Fruit fly (Drosophila melanogaster) whole organism: ENCODE results near the gene Jon65Aiv.

Experiments
- CG8478 ChIP-seq: fragments of >200 bp; optimal IDR thresholded peaks from 2 replicates; lab custom pipeline; 2018; ENCODE audit warnings: inconsistent platforms
- Dll ChIP-seq: fragments of >200 bp; optimal IDR thresholded peaks from 2 replicates; lab custom pipeline; 2017
- EcR ChIP-seq, 2 experiments: fragments of >200 bp; optimal IDR thresholded peaks; 2 replicates each; lab custom pipeline; 2017; ENCODE audit warnings: missing biosample characterization in 2 of 2, missing genetic modification characterization in 2 of 2, missing genetic modification reagents in 2 of 2
- pan ChIP-seq: fragments of >200 bp; optimal IDR thresholded peaks from 2 replicates; lab custom pipeline; 2017
- psq ChIP-seq: fragments of >200 bp; optimal IDR thresholded peaks from 2 replicates; lab custom pipeline; 2017
- usp ChIP-seq: fragments of >200 bp; optimal IDR thresholded peaks from 2 replicates; lab custom pipeline; 2017; ENCODE audit warnings: missing biosample characterization, missing genetic modification characterization, mixed read lengths

Jon65Aiv gene

DNA sequence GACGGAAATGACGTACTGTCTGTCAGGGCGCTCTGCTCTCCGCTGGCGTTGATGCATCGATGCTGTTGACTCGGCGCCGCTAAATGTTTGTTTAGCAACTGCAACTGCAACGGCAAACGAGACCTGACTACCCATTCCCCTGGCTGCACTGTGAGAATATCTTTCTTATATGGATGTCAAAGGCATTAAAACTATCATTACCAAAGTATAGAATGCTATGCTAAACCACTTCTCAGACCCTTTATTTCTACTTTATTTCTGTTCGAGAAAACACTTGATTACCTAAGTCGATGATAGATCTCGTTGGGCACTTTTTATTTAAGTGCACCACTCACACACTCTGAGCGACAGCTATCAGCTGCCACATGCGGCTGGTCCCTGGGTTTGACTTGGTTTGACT lies 16.8 kb upstream of the Jon65Aiv start:
- no peak for TF ChIP-seq psq (lab: Kevin White, UChicago)
- no peak for TF ChIP-seq pan (lab: Kevin White, UChicago)
- no peak for TF ChIP-seq EcR (GFP tag; optimal IDR thresholded peaks at IDR 0.05; lab: Kevin White, UChicago)
- no peak for TF ChIP-seq Dll
- no peak for TF ChIP-seq usp
- TF ChIP-seq CG8478 (lab: Kevin White, UChicago): no peak

dm6 chr3L:6033008-6033407 lies 5.9 kb upstream of the Jon65Aiv start:
- TF ChIP-seq CG8478 (lab: Kevin White, UChicago): no peak
- TF ChIP-seq psq (lab: Kevin White, UChicago): no peak
- TF ChIP-seq Dll: no peak
- TF ChIP-seq usp: no peak
- TF ChIP-seq pan (lab: Kevin White, UChicago): no peak
- no peak for TF ChIP-seq EcR (GFP tag; optimal IDR thresholded peaks at IDR 0.05; lab: Kevin White, UChicago)

DNA sequence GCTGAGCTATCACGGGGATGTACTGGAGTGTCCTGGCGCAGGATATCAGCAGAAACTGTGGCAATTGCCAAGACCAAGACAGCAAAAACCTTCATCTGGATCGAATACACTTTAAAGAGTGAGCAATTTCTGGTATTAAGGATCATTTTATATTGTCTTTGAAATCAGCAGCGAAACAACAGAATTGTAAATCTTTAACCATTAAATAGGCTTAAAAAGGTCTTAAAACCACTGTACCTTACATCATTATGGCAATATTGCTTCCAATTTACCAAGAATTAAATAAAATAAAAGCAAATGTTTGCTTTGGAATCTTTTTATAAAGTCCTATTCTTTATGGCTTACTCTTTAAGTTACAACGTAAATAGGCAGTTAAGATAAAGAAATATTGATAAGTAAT lies 4.4 kb upstream of the Jon65Aiv start, which contains the start of gene CG10477:
TSS of gene CG10477 (minus strand) at position 101 of the 400 bp plus-strand sequence.
- no peak for TF ChIP-seq pan (lab: Kevin White, UChicago)

- TF ChIP-seq pan (lab: Kevin White, UChicago): no peak
- no peak for TF ChIP-seq psq (lab: Kevin White, UChicago)
- TF ChIP-seq CG8478 (lab: Kevin White, UChicago): no peak
- no peak for TF ChIP-seq EcR (GFP tag; optimal IDR thresholded peaks at IDR 0.05; lab: Kevin White, UChicago)
- TF ChIP-seq usp: no peak
- no peak for TF ChIP-seq Dll
These were observed 4.0 kb upstream of the Jon65Aiv start, which contains the start of gene yip7 for dm6 chr3L:6034916-6035315. TSS of gene yip7 (plus strand) at chr3L:6035216.

dm6 chr3L:6036141-6036540 lies 2.8 kb upstream of the Jon65Aiv start:
- no peak for TF ChIP-seq EcR (GFP tag; optimal IDR thresholded peaks at IDR 0.05; lab: Kevin White, UChicago)
- TF ChIP-seq CG8478 (lab: Kevin White, UChicago): no peak
- TF ChIP-seq usp: no peak
- no peak for TF ChIP-seq pan (lab: Kevin White, UChicago)
- no peak for TF ChIP-seq psq (lab: Kevin White, UChicago)
- no peak for TF ChIP-seq Dll

DNA sequence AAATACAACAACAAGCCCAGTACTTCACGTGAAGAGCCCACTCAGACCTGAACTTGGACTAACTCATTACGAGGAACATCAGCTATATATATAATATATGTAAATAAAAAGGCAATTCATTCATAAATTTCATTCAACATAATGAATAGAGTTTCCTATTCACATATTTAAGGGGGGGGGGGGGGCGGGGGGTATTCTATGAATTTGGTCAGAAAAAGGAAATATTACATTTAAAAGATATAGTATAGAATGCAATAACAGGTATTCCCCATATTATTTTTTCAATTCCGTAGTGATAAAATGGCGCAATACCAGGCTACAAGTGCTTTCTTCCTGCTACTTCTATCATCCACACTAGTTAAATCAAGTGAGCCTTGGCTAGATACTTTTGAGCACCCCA lies 2.1 kb upstream of the Jon65Aiv start, which contains the start of gene CG6462:
TSS of gene CG6462 (plus strand) at position 301 of the 400 bp plus-strand sequence.
- TF ChIP-seq Dll: no peak
- TF ChIP-seq CG8478 (lab: Kevin White, UChicago): no peak
- no peak for TF ChIP-seq EcR (GFP tag; optimal IDR thresholded peaks at IDR 0.05; lab: Kevin White, UChicago)
- no peak for TF ChIP-seq psq (lab: Kevin White, UChicago)

- TF ChIP-seq pan (lab: Kevin White, UChicago) (no peak), EcR (GFP tag; optimal IDR thresholded peaks at IDR 0.05; lab: Kevin White, UChicago) (no peak), CG8478 (lab: Kevin White, UChicago) (no peak), usp (no peak), Dll (no peak), psq (lab: Kevin White, UChicago) (no peak)
These were observed 11.4 kb downstream of the Jon65Aiv start, which contains the start of gene Jon65Aiii for dm6 chr3L:6050230-6050807. TSS of gene Jon65Aiii (plus strand) at chr3L:6050757.

DNA sequence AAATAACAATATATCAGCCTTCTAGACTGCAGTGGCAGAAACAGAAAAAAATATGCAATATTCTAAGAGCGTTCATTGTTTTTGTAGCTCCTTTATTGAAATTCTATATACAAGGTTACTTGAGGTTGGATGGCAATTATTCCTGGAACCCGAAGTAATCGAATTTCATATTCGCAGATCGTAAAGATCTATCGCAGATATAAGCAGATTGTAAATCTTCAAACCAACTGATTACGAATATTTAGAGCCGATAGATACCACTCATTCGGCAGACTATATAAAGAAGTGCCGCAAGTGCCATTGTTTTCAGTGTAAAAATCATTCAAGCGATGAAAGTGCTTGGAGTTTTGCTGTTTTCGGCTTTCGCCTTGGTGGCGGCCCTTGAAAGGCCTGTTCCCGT lies 13.1 kb downstream of the Jon65Aiv start, which contains the start of gene Jon65Aii:
TSS of gene Jon65Aii (plus strand) at position 301 of the 400 bp plus-strand sequence.
- TF ChIP-seq usp (no peak), Dll (no peak), pan (lab: Kevin White, UChicago) (no peak), psq (lab: Kevin White, UChicago) (no peak), CG8478 (lab: Kevin White, UChicago) (no peak), EcR (GFP tag; optimal IDR thresholded peaks at IDR 0.05; lab: Kevin White, UChicago) (no peak)

dm6 chr3L:6054343-6054742 lies 15.4 kb downstream of the Jon65Aiv start, which contains the start of gene Jon65Ai:
TSS of gene Jon65Ai (minus strand) at chr3L:6054443.
- no peak for TF ChIP-seq usp
- no peak for TF ChIP-seq pan (lab: Kevin White, UChicago)
- TF ChIP-seq psq (lab: Kevin White, UChicago): no peak
- TF ChIP-seq CG8478 (lab: Kevin White, UChicago): no peak
- no peak for TF ChIP-seq Dll
- TF ChIP-seq EcR (GFP tag; optimal IDR thresholded peaks at IDR 0.05; lab: Kevin White, UChicago): no peak

dm6 chr3L:6054803-6055202 lies 15.8 kb downstream of the Jon65Aiv start, which contains the start of gene tant:
TSS of gene tant (plus strand) at chr3L:6055136.
- TF ChIP-seq psq (lab: Kevin White, UChicago): no peak
- TF ChIP-seq CG8478 (lab: Kevin White, UChicago): no peak
- TF ChIP-seq Dll: no peak
- no peak for TF ChIP-seq EcR (GFP tag; optimal IDR thresholded peaks at IDR 0.05; lab: Kevin White, UChicago)
- no peak for TF ChIP-seq usp
- TF ChIP-seq pan (lab: Kevin White, UChicago): no peak

DNA sequence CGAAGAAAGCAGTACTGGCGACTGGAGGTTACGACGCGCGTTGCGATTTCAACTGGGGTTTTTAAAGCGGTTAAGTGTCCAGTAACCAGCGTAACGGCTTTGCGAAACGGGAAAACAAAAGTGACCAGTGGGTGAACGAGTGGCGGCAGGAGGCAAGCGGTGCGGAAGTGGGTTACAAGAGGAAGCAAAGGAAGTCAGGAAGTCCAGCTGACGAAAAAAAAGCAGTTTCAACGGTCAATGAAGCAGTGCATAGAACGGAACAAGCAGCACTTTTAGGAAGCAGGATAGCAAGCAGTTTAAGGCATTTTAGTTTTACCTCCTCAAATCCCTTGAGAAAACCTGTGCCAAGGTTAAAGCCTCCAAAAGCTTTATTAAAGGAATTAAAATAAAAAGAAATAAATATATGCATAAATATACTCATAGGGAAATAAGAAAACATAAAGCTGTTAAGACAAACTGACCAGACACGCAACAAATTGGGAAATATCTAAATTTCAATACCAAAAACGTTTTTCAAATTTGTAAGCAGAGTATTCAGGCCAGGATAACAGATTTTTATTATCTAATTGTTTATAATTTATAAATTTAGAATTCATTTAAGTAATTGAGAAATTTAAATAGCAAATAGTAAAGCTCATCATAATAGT lies 20.2 kb downstream of the Jon65Aiv start, which contains the start of gene CG6592:
TSS of gene CG6592 (plus strand) at position 597 of the 647 bp plus-strand sequence.
- TF ChIP-seq EcR (GFP tag; optimal IDR thresholded peaks at IDR 0.05; lab: Kevin White, UChicago): no peak
- TF ChIP-seq Dll: no peak
- TF ChIP-seq usp: no peak

- TF ChIP-seq pan (lab: Kevin White, UChicago) (no peak), usp (no peak), psq (lab: Kevin White, UChicago) (no peak), CG8478 (lab: Kevin White, UChicago) (no peak), EcR (GFP tag; optimal IDR thresholded peaks at IDR 0.05; lab: Kevin White, UChicago) (no peak), Dll (no peak)
These were observed 24.1 kb downstream of the Jon65Aiv start, which contains the start of gene CG10472 for dm6 chr3L:6062860-6063607. TSS of gene CG10472 (minus strand) at chr3L:6062910.
